Worm (Caenorhabditis elegans) whole organism, L4 larva: ENCODE data around the gene msp-10.

Experiments used
- F49E8.2 ChIP-seq: sonication (generic microtip); optimal IDR thresholded peaks from 2 replicates; lab custom pipeline; 2016; ENCODE audit warnings: missing compliant biosample characterization, mild to moderate bottlenecking, missing genetic modification characterization, borderline replicate concordance
- R02D3.7 ChIP-seq: fragments of 150-350 bp; sonication (generic microtip); optimal IDR thresholded peaks from 3 replicates; lab custom pipeline; 2014; ENCODE audit warnings: missing biosample characterization, missing genetic modification characterization
- T20F7.1 ChIP-seq: fragments of 200-800 bp; sonication (Bioruptor generic); optimal IDR thresholded peaks from 2 replicates; lab custom pipeline; 2018; ENCODE audit warnings: mild to moderate bottlenecking, missing genetic modification characterization, missing compliant biosample characterization
- Y75B8A.6 ChIP-seq: fragments of 200-800 bp; sonication (Bioruptor generic); IDR thresholded peaks from 2 replicates; pipeline ENCODE4 v1.3.6; 2022; ENCODE audit warnings: missing genetic modification reagents, missing genetic modification characterization, missing compliant biosample characterization
- aha-1 ChIP-seq: fragments of 150-350 bp; peaks from one replicate; lab custom pipeline; 2014; ENCODE audit warnings: missing biosample characterization, missing genetic modification characterization
- ceh-32 ChIP-seq: sonication (generic microtip); optimal IDR thresholded peaks from 2 replicates; lab custom pipeline; 2016; ENCODE audit warnings: mild to moderate bottlenecking, missing genetic modification characterization, missing compliant biosample characterization; ENCODE audit not compliant: poor library complexity
- ces-1 ChIP-seq: fragments of 150-350 bp; sonication (generic microtip); optimal IDR thresholded peaks from 4 replicates; lab custom pipeline; 2014; ENCODE audit warnings: missing biosample characterization, missing genetic modification reagents, missing genetic modification characterization
- ctbp-1 ChIP-seq: fragments of 200-800 bp; sonication (Bioruptor generic); IDR thresholded peaks from 2 replicates; pipeline ENCODE4 v1.3.6; 2022; ENCODE audit warnings: missing genetic modification reagents, missing genetic modification characterization, missing compliant biosample characterization
- daf-12 ChIP-seq: fragments of 150-350 bp; optimal IDR thresholded peaks from 2 replicates; lab custom pipeline; 2014; ENCODE audit warnings: missing biosample characterization, missing genetic modification reagents, missing genetic modification characterization
- daf-16 ChIP-seq, 3 experiments: sonication (generic microtip); optimal IDR thresholded peaks; 2 replicates each; lab custom pipeline; 2016 to 2017; ENCODE audit warnings: missing genetic modification characterization in 3 of 3, missing genetic modification reagents in 3 of 3, mild to moderate bottlenecking in 2 of 3, missing compliant biosample characterization in 2 of 3, missing biosample characterization in 1 of 3, moderate library complexity in 1 of 3
- dmd-6 ChIP-seq: fragments of 200-800 bp; sonication (Bioruptor generic); IDR thresholded peaks from 2 replicates; pipeline ENCODE4 v1.3.6; 2022; ENCODE audit warnings: missing genetic modification reagents, missing genetic modification characterization, missing compliant biosample characterization
- dmd-8 ChIP-seq: fragments of 200-800 bp; sonication (Bioruptor generic); IDR thresholded peaks from 2 replicates; pipeline ENCODE4 v1.3.6; 2022; ENCODE audit warnings: missing genetic modification characterization, missing compliant biosample characterization
- dve-1 ChIP-seq: sonication (generic microtip); optimal IDR thresholded peaks from 2 replicates; lab custom pipeline; 2017; ENCODE audit warnings: antibody characterized with exemption, mild to moderate bottlenecking, missing genetic modification characterization, missing compliant biosample characterization; ENCODE audit not compliant: insufficient read depth
- egl-43 ChIP-seq: fragments of 200-800 bp; sonication (Bioruptor generic); IDR thresholded peaks from 2 replicates; pipeline ENCODE4 v1.3.6; 2022; ENCODE audit warnings: missing genetic modification reagents, missing genetic modification characterization, missing compliant biosample characterization
- hif-1 ChIP-seq, 2 experiments: sonication (generic microtip); optimal IDR thresholded peaks; 2 replicates each; lab custom pipeline; 2016 to 2017; ENCODE audit warnings: missing compliant biosample characterization in 2 of 2, missing genetic modification characterization in 2 of 2, missing genetic modification reagents in 2 of 2, missing genotype in 2 of 2, mild to moderate bottlenecking in 1 of 2
- hlh-11 ChIP-seq: fragments of 200-800 bp; sonication (Bioruptor generic); optimal IDR thresholded peaks from 2 replicates; lab custom pipeline; 2018; ENCODE audit warnings: mild to moderate bottlenecking, missing genetic modification characterization, missing compliant biosample characterization
- hlh-30 ChIP-seq: sonication (generic microtip); optimal IDR thresholded peaks from 2 replicates; lab custom pipeline; 2017; ENCODE audit warnings: antibody characterized with exemption, mild to moderate bottlenecking, missing genetic modification characterization, missing compliant biosample characterization; ENCODE audit not compliant: insufficient read depth
- hmg-1.1 ChIP-seq: fragments of 200-800 bp; sonication (Bioruptor generic); IDR thresholded peaks from 2 replicates; pipeline ENCODE4 v1.3.6; 2022; ENCODE audit warnings: missing genetic modification reagents, missing genetic modification characterization, missing compliant biosample characterization
- jun-1 ChIP-seq: fragments of 150-350 bp; optimal IDR thresholded peaks from 2 replicates; lab custom pipeline; 2014; ENCODE audit warnings: missing biosample characterization, missing genetic modification reagents, missing genetic modification characterization
- lim-7 ChIP-seq: fragments of 200-800 bp; sonication (Bioruptor generic); IDR thresholded peaks from 2 replicates; pipeline ENCODE4 v1.3.6; 2022; ENCODE audit warnings: missing genetic modification characterization, missing compliant biosample characterization
- lin-1 ChIP-seq: fragments of 200-800 bp; sonication (Bioruptor generic); IDR thresholded peaks from 2 replicates; pipeline ENCODE4 v1.3.6; 2022; ENCODE audit warnings: missing genetic modification reagents, missing genetic modification characterization, missing compliant biosample characterization
- lin-29 ChIP-seq: fragments of 200-800 bp; sonication (Bioruptor generic); IDR thresholded peaks from 2 replicates; pipeline ENCODE4 v1.3.6; 2022; ENCODE audit warnings: missing genetic modification reagents, missing genetic modification characterization, missing compliant biosample characterization
- lin-38 ChIP-seq: fragments of 200-800 bp; sonication (Bioruptor generic); IDR thresholded peaks from 2 replicates; pipeline ENCODE4 v1.3.6; 2022; ENCODE audit warnings: missing genetic modification reagents, missing genetic modification characterization, missing compliant biosample characterization
- lsy-2 ChIP-seq, 2 experiments: fragments of 150-350 bp in 1 of 2; sonication (generic microtip) in 1 of 2; optimal IDR thresholded peaks; 2 replicates each; lab custom pipeline; 2014 to 2017; ENCODE audit warnings: missing biosample characterization in 2 of 2, missing genetic modification characterization in 2 of 2
- madf-9 ChIP-seq: fragments of 200-800 bp; sonication (Bioruptor generic); conservative IDR thresholded peaks from 2 replicates; pipeline ENCODE4 v1.3.6; 2022; ENCODE audit warnings: missing genetic modification reagents, missing genetic modification characterization, missing compliant biosample characterization
- mes-2 ChIP-seq: sonication (generic microtip); optimal IDR thresholded peaks from 2 replicates; lab custom pipeline; 2016; ENCODE audit warnings: missing genotype, mild to moderate bottlenecking, missing genetic modification characterization, missing compliant biosample characterization; ENCODE audit not compliant: poor library complexity, severe bottlenecking
- mxl-2 ChIP-seq: fragments of 200-800 bp; sonication (Bioruptor generic); conservative IDR thresholded peaks from 2 replicates; pipeline ENCODE4 v1.3.6; 2022; ENCODE audit warnings: missing genetic modification reagents, missing genetic modification characterization, missing compliant biosample characterization
- mxl-3 ChIP-seq: fragments of 200-800 bp; sonication (Bioruptor generic); optimal IDR thresholded peaks from 2 replicates; lab custom pipeline; 2018; ENCODE audit warnings: mild to moderate bottlenecking, missing genetic modification characterization, missing compliant biosample characterization
- nhr-11 ChIP-seq: fragments of 150-350 bp; optimal IDR thresholded peaks from 2 replicates; lab custom pipeline; 2014; ENCODE audit warnings: missing biosample characterization, missing genetic modification characterization
- nhr-237 ChIP-seq: sonication (generic microtip); optimal IDR thresholded peaks from 2 replicates; lab custom pipeline; 2017; ENCODE audit warnings: missing biosample characterization, missing genetic modification characterization
- nhr-48 ChIP-seq: sonication (generic microtip); optimal IDR thresholded peaks from 2 replicates; lab custom pipeline; 2016; ENCODE audit warnings: mild to moderate bottlenecking, missing genetic modification characterization, missing compliant biosample characterization
- pqm-1 ChIP-seq: sonication (generic microtip); optimal IDR thresholded peaks from 2 replicates; lab custom pipeline; 2017; ENCODE audit warnings: missing biosample characterization, missing genetic modification characterization
- rbr-2 ChIP-seq: sonication (generic microtip); optimal IDR thresholded peaks from 2 replicates; lab custom pipeline; 2016; ENCODE audit warnings: missing genotype, missing genetic modification characterization, missing compliant biosample characterization
- tag-97 ChIP-seq: fragments of 200-800 bp; sonication (Bioruptor generic); IDR thresholded peaks from 2 replicates; pipeline ENCODE4 v1.3.6; 2022; ENCODE audit warnings: missing genetic modification characterization, missing compliant biosample characterization
- tra-1 ChIP-seq: fragments of 200-800 bp; sonication (Bioruptor generic); IDR thresholded peaks from 2 replicates; pipeline ENCODE4 v1.3.6; 2022; ENCODE audit warnings: missing genetic modification reagents, missing genetic modification characterization, missing compliant biosample characterization
- unc-130 ChIP-seq: sonication (generic microtip); optimal IDR thresholded peaks from 2 replicates; lab custom pipeline; 2016; ENCODE audit warnings: missing genetic modification reagents, missing genetic modification characterization, missing compliant biosample characterization
- unc-39 ChIP-seq: sonication (generic microtip); optimal IDR thresholded peaks from 2 replicates; lab custom pipeline; 2017; ENCODE audit warnings: missing biosample characterization, missing genetic modification characterization
- unc-62 ChIP-seq, 3 experiments: fragments of 150-350 bp in 1 of 3; sonication (generic microtip); optimal IDR thresholded peaks in 2 of 3; peaks in 1 of 3; 1 replicate in 1 of 3; 2 replicates in 2 of 3; lab custom pipeline; 2014 to 2017; ENCODE audit warnings: missing biosample characterization in 3 of 3, missing genetic modification characterization in 3 of 3, missing genetic modification reagents in 3 of 3, missing genotype in 1 of 3
- zip-11 ChIP-seq: fragments of 200-800 bp; sonication (Bioruptor generic); IDR thresholded peaks from 2 replicates; pipeline ENCODE4 v1.3.6; 2022; ENCODE audit warnings: missing genetic modification characterization, missing compliant biosample characterization
- ztf-11 ChIP-seq: fragments of 150-350 bp; optimal IDR thresholded peaks from 2 replicates; lab custom pipeline; 2014; ENCODE audit warnings: missing biosample characterization, missing genetic modification characterization

msp-10 gene

DNA sequence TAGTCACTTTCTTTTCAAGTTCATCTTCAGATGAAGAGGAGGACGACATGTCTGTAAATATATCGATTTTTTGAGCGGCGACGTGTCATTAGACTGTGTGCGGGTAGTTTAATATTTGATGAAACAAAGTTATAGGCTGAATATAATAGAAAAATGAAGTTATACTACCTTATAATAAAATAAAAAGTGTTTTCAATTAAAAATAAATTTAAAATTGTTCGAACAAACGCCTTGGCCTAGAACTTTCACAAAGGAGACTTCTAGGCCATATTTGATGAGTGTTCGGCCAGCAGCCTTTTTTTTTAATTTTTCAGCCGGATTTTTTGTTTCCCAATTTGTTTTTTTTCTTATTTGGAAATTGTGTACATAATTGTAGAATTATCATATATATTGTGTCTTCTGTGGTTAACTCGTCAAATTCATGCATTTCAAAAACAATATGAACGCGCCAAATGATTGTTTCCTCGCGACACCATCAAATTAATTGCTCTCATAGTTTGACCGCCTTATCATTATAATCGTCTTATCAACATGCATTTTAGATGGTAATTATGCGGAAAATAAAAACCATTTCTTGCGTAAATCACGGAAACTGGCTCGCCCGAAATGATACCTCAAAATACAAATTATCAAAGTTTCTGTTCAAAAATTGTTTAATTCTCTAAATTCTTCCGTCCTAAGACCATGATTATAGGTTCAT, 40.0 kb upstream of the msp-10 start, which contains the start of gene T13F2.2 (continued):
- TF ChIP-seq unc-130 (peak; percentile 46), T20F7.1 (no peak), hif-1 (tag; optimal IDR thresholded peaks at IDR 0.05; lab: Kevin White, UChicago) (peak in 1 of 2 experiments; percentile 5), Y75B8A.6 (no peak), daf-16 (GFP tag; optimal IDR thresholded peaks at IDR 0.05; lab: Kevin White, UChicago) (no peak), daf-16 (tag; optimal IDR thresholded peaks at IDR 0.05; lab: Kevin White, UChicago) (peak; percentile 86), lim-7 (GFP tag; lab: Robert Waterston, UW) (no peak), nhr-48 (tag; lab: Kevin White, UChicago) (no peak), dmd-6 (peak; percentile 70; the same call in 1 of the 2 replicates), tag-97 (GFP tag; lab: Robert Waterston, UW) (no peak)

DNA sequence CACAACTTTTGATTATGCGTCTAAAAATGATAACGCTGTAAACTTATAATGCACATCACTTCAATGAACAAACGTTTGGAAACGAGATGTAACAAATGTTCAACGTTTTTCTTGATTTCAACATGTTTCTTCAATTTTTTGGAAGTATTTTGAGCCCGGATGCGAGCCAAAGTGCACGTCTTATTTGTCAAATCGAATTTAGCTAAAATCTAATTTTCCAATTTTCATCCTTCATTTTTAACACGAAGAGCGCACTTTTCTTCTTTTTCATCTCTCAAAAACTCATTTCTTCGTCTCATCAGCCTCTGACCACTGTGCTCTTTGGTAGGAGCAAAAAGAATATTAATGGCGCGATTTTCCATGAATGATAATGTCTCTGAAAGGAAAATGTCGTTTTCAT, 39.1 kb upstream of the msp-10 start:
- TF ChIP-seq ces-1 (GFP tag; lab: Kevin White, UChicago) (peak; percentile 92), dmd-8 (GFP tag; lab: Robert Waterston, UW) (no peak), ctbp-1 (GFP tag; lab: Robert Waterston, UW) (peak; percentile 61; the same call in 1 of the 2 replicates), hmg-1.1 (GFP tag; lab: Robert Waterston, UW) (no peak), hlh-30 (tag; lab: Kevin White, UChicago) (peak; percentile 27), daf-12 (tag; lab: Kevin White, UChicago) (no peak), daf-16 (GFP tag; optimal IDR thresholded peaks at IDR 0.05; lab: Kevin White, UChicago) (no peak), daf-16 (tag; optimal IDR thresholded peaks at IDR 0.05; lab: Kevin White, UChicago) (peak; percentile 32), F49E8.2 (tag; lab: Kevin White, UChicago) (no peak), aha-1 (tag; lab: Kevin White, UChicago) (no peak), mxl-2 (no peak), tra-1 (no peak), jun-1 (tag; lab: Kevin White, UChicago) (no peak), dmd-6 (0 out of 2 replicates have a peak, but pooled peaks have one; percentile 37), mes-2 (tag; lab: Kevin White, UChicago) (peak; percentile 4), nhr-237 (no peak), mxl-3 (GFP tag; lab: Kevin White, UChicago) (no peak)
- TF ChIP-seq, all 104 proteins: peak for 6

DNA sequence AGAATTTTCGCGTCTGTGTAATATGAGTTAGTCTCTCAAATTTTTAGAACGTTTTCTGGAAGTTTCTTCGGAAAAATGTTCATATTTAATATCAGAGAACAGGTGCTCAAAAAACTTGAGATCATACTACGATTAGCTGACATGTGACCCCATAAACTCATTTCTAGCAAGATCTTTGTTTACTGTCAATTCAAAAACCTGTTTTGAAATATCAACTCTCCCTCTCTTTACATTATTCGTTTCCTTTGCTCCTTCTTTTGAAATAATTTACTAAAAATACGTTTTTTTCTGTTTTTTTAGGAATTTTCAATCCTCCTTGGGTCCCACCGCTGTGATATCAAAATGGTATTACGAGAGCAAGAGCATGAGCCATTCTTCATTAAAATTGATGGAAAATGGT, 38.3 kb upstream of the msp-10 start, which contains the start of gene fat-4:
Gene fat-4 (plus strand): TSS at position 301 of the 400 bp plus-strand sequence.
- TF ChIP-seq unc-62 (GFP tag; optimal IDR thresholded peaks at IDR 0.05 in 1 of 2; lab: Kevin White, UChicago) (no peak), unc-62 (tag; optimal IDR thresholded peaks at IDR 0.05; lab: Kevin White, UChicago) (no peak), mes-2 (tag; lab: Kevin White, UChicago) (no peak), nhr-11 (tag; lab: Kevin White, UChicago) (no peak), hmg-1.1 (GFP tag; lab: Robert Waterston, UW) (no peak), lin-1 (GFP tag; lab: Robert Waterston, UW) (no peak)

DNA sequence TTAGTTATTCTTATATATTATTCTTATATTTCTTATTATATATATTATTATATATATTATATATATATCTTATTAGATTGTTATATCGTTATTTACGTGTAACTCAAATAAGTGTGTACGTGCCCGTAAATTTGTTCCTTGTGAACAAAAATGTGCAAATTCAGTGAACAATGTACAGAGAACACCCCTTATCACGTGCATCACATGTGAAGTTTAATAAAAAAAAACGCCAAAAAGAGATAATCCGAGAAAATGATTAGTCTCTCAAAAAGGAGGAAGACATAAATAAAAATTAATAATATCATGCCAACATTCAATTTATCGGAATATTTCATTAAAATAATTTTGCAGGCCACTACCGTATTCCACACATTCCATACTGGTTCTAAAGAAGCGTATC, 37.8 kb upstream of the msp-10 start:
- no peak for TF ChIP-seq lin-29 (GFP tag; lab: Robert Waterston, UW)
- TF ChIP-seq unc-39 (tag; lab: Kevin White, UChicago) = no peak
- TF ChIP-seq lin-38 (GFP tag; lab: Robert Waterston, UW) = no peak
- TF ChIP-seq pqm-1 = no peak
- TF ChIP-seq mxl-2 = peak; percentile 93
- TF ChIP-seq lsy-2 (tag; optimal IDR thresholded peaks at IDR 0.05; lab: Kevin White, UChicago) = peak in 1 of 2 experiments; percentile 4
- no peak for TF ChIP-seq jun-1 (tag; lab: Kevin White, UChicago)
- TF ChIP-seq nhr-237 = no peak
- TF ChIP-seq ceh-32 = no peak
- TF ChIP-seq T20F7.1 = peak; percentile 28
- no peak for TF ChIP-seq R02D3.7 (tag; lab: Kevin White, UChicago)
- TF ChIP-seq zip-11 (GFP tag; lab: Robert Waterston, UW) = no peak
- peak; percentile 41 for TF ChIP-seq dve-1 (tag; lab: Kevin White, UChicago)
- no peak for TF ChIP-seq daf-16 (GFP tag; optimal IDR thresholded peaks at IDR 0.05; lab: Kevin White, UChicago)
- TF ChIP-seq daf-16 (tag; optimal IDR thresholded peaks at IDR 0.05; lab: Kevin White, UChicago) = peak; percentile 53
- TF ChIP-seq aha-1 (tag; lab: Kevin White, UChicago) = peak; percentile 84
- no peak for TF ChIP-seq ztf-11 (tag; lab: Kevin White, UChicago)
- TF ChIP-seq hlh-30 (tag; lab: Kevin White, UChicago) = peak; percentile 42
- TF ChIP-seq madf-9 (GFP tag; lab: Robert Waterston, UW) = no peak
- TF ChIP-seq egl-43 = no peak
- TF ChIP-seq hlh-11 = peak; percentile 55
- no peak for TF ChIP-seq unc-62 (GFP tag; optimal IDR thresholded peaks at IDR 0.05 in 1 of 2; lab: Kevin White, UChicago)
- TF ChIP-seq unc-62 (tag; optimal IDR thresholded peaks at IDR 0.05; lab: Kevin White, UChicago) = no peak
- TF ChIP-seq dmd-6 = peak; percentile 24; the same call in 1 of the 2 replicates
- no peak for TF ChIP-seq rbr-2 (tag; lab: Kevin White, UChicago)
